Worm (Caenorhabditis elegans) whole organism, dauer: ENCODE results near the gene F57A8.7.

ENCODE experiments used
- unc-62 ChIP-seq: sonication (generic microtip); optimal IDR thresholded peaks from 2 replicates; lab custom pipeline; 2017; ENCODE audit warnings: missing biosample characterization, missing genetic modification reagents, missing genetic modification characterization

The F57A8.7 gene

ce11 chrV:10065679-10066078 is 9.9 kb upstream of the F57A8.7 start:
- TF ChIP-seq unc-62 (GFP tag; lab: Kevin White, UChicago): no peak

ce11 chrV:10066769-10067168 is 8.8 kb upstream of the F57A8.7 start, which contains the start of gene npr-39:
TSS of gene npr-39 (plus strand) at chrV:10067069.
- no peak for TF ChIP-seq unc-62 (GFP tag; lab: Kevin White, UChicago)

ce11 chrV:10070541-10070940 is 5.0 kb upstream of the F57A8.7 start, which contains the start of gene nhr-192:
TSS of gene nhr-192 (minus strand) at chrV:10070641.
- no peak for TF ChIP-seq unc-62 (GFP tag; lab: Kevin White, UChicago)

- TF ChIP-seq unc-62 (GFP tag; lab: Kevin White, UChicago): no peak
Measured at ce11 chrV:10072721-10073120, 2.8 kb upstream of the F57A8.7 start.

ce11 chrV:10073793-10074192 is 1.7 kb upstream of the F57A8.7 start, which contains the start of gene F57A8.6:
TSS of gene F57A8.6 (minus strand) at chrV:10073893.
- TF ChIP-seq unc-62 (GFP tag; lab: Kevin White, UChicago): no peak

- TF ChIP-seq unc-62 (GFP tag; lab: Kevin White, UChicago): no peak
Measured at ce11 chrV:10078244-10078643, 2.7 kb downstream of the F57A8.7 start, which contains the start of gene R04B5.1. TSS of gene R04B5.1 (minus strand) at chrV:10078344.

- no peak for TF ChIP-seq unc-62 (GFP tag; lab: Kevin White, UChicago)
Measured at ce11 chrV:10080905-10081304, 5.4 kb downstream of the F57A8.7 start.

- TF ChIP-seq unc-62 (GFP tag; lab: Kevin White, UChicago): no peak
Measured at ce11 chrV:10081636-10082035, 6.1 kb downstream of the F57A8.7 start, which contains the start of gene nhr-205. TSS of gene nhr-205 (minus strand) at chrV:10081776.

- no peak for TF ChIP-seq unc-62 (GFP tag; lab: Kevin White, UChicago)
Measured at ce11 chrV:10083999-10084468, 8.5 kb downstream of the F57A8.7 start, which contains the start of gene nhr-12. TSS of gene nhr-12 (minus strand) at chrV:10084049.

- TF ChIP-seq unc-62 (GFP tag; lab: Kevin White, UChicago): no peak
Measured at ce11 chrV:10084864-10085263, 9.3 kb downstream of the F57A8.7 start, which contains the start of gene R04B5.6. TSS of gene R04B5.6 (plus strand) at chrV:10085164.

- no peak for TF ChIP-seq unc-62 (GFP tag; lab: Kevin White, UChicago)
Measured at ce11 chrV:10086141-10086540, 10.6 kb downstream of the F57A8.7 start.

- no peak for TF ChIP-seq unc-62 (GFP tag; lab: Kevin White, UChicago)
Measured at ce11 chrV:10087103-10087502, 11.6 kb downstream of the F57A8.7 start, which contains the start of gene R04B5.5. TSS of gene R04B5.5 (plus strand) at chrV:10087480.

ce11 chrV:10090461-10090860 is 14.9 kb downstream of the F57A8.7 start, which contains the start of gene R04B5.7:
TSS of gene R04B5.7 (minus strand) at chrV:10090561.
- no peak for TF ChIP-seq unc-62 (GFP tag; lab: Kevin White, UChicago)

ce11 chrV:10091152-10091551 is 15.6 kb downstream of the F57A8.7 start, which contains the start of gene R04B5.11:
TSS of gene R04B5.11 (minus strand) at chrV:10091252.
- no peak for TF ChIP-seq unc-62 (GFP tag; lab: Kevin White, UChicago)

- TF ChIP-seq unc-62 (GFP tag; lab: Kevin White, UChicago): no peak
Measured at ce11 chrV:10094374-10094773, 18.8 kb downstream of the F57A8.7 start, which contains the start of gene srd-49. TSS of gene srd-49 (plus strand) at chrV:10094674.

ce11 chrV:10096932-10097331 is 21.4 kb downstream of the F57A8.7 start:
- TF ChIP-seq unc-62 (GFP tag; lab: Kevin White, UChicago): no peak

ce11 chrV:10098429-10098828 is 22.9 kb downstream of the F57A8.7 start, which contains the start of gene ugt-47:
TSS of gene ugt-47 (minus strand) at chrV:10098597.
- TF ChIP-seq unc-62 (GFP tag; lab: Kevin White, UChicago): no peak
